Worm (Caenorhabditis elegans) whole organism, L3 larva: ENCODE results near the gene ZK185.5.

Experiments
- R02D3.7 ChIP-seq: fragments of 150-350 bp; optimal IDR thresholded peaks from 2 replicates; lab custom pipeline; 2014; ENCODE audit warnings: missing biosample characterization, missing genetic modification characterization
- aly-2 ChIP-seq: fragments of 150-350 bp; optimal IDR thresholded peaks from 2 replicates; lab custom pipeline; 2014; ENCODE audit warnings: missing biosample characterization, missing genetic modification characterization
- ama-1 ChIP-seq: fragments of 150-350 bp; optimal IDR thresholded peaks from 2 replicates; lab custom pipeline; 2018
- ceh-16 ChIP-seq: sonication (generic microtip); optimal IDR thresholded peaks from 2 replicates; lab custom pipeline; 2017; ENCODE audit warnings: missing biosample characterization, missing genetic modification characterization
- egl-5 ChIP-seq: fragments of 150-350 bp; optimal IDR thresholded peaks from 2 replicates; lab custom pipeline; 2017; ENCODE audit warnings: missing biosample characterization, missing genetic modification reagents, missing genetic modification characterization, inconsistent platforms
- elt-1 ChIP-seq: fragments of 150-350 bp; optimal IDR thresholded peaks from 2 replicates; lab custom pipeline; 2014; ENCODE audit warnings: missing biosample characterization, missing genetic modification characterization
- elt-2 ChIP-seq: sonication (generic microtip); optimal IDR thresholded peaks from 2 replicates; lab custom pipeline; 2016; ENCODE audit warnings: missing genetic modification reagents, mild to moderate bottlenecking, missing genetic modification characterization, missing compliant biosample characterization
- fkh-10 ChIP-seq: sonication (generic microtip); optimal IDR thresholded peaks from 2 replicates; lab custom pipeline; 2017; ENCODE audit warnings: missing biosample characterization, missing genetic modification reagents, missing genetic modification characterization
- fkh-2 ChIP-seq: fragments of 150-350 bp; optimal IDR thresholded peaks from 2 replicates; lab custom pipeline; 2014; ENCODE audit warnings: missing biosample characterization, missing genetic modification reagents, missing genetic modification characterization
- lin-15B ChIP-seq: fragments of 150-350 bp; optimal IDR thresholded peaks from 2 replicates; lab custom pipeline; 2014; ENCODE audit warnings: missing biosample characterization, missing genetic modification characterization
- lin-39 ChIP-seq: fragments of 150-350 bp; optimal IDR thresholded peaks from 2 replicates; lab custom pipeline; 2018; ENCODE audit warnings: missing biosample characterization, missing genetic modification reagents, missing genetic modification characterization
- mdl-1 ChIP-seq: fragments of 150-350 bp; optimal IDR thresholded peaks from 2 replicates; lab custom pipeline; 2014; ENCODE audit warnings: missing biosample characterization, missing genetic modification characterization
- mml-1 ChIP-seq: fragments of 150-350 bp; sonication (generic microtip); optimal IDR thresholded peaks from 3 replicates; lab custom pipeline; 2014; ENCODE audit warnings: missing biosample characterization, missing genetic modification characterization
- nfya-1 ChIP-seq: sonication (generic microtip); optimal IDR thresholded peaks from 2 replicates; lab custom pipeline; 2017; ENCODE audit warnings: missing genetic modification characterization, mild to moderate bottlenecking, missing compliant biosample characterization, antibody characterized with exemption, moderate library complexity; ENCODE audit not compliant: insufficient read depth
- nhr-11 ChIP-seq: fragments of 150-350 bp; optimal IDR thresholded peaks from 2 replicates; lab custom pipeline; 2014; ENCODE audit warnings: missing biosample characterization, missing genetic modification characterization
- nhr-12 ChIP-seq: fragments of 150-350 bp; optimal IDR thresholded peaks from 2 replicates; lab custom pipeline; 2014; ENCODE audit warnings: missing biosample characterization, missing genetic modification characterization
- nhr-23 ChIP-seq: fragments of 150-350 bp; optimal IDR thresholded peaks from 2 replicates; lab custom pipeline; 2014; ENCODE audit warnings: missing biosample characterization, missing genetic modification reagents, missing genetic modification characterization
- nhr-237 ChIP-seq: fragments of 150-350 bp; optimal IDR thresholded peaks from 2 replicates; lab custom pipeline; 2014; ENCODE audit warnings: missing biosample characterization, missing genetic modification characterization
- nhr-25 ChIP-seq: sonication (generic microtip); optimal IDR thresholded peaks from 2 replicates; lab custom pipeline; 2017; ENCODE audit warnings: missing biosample characterization, missing genetic modification characterization
- nhr-43 ChIP-seq: sonication (generic microtip); optimal IDR thresholded peaks from 2 replicates; lab custom pipeline; 2016; ENCODE audit warnings: mild to moderate bottlenecking, missing genetic modification characterization, missing compliant biosample characterization; ENCODE audit not compliant: poor library complexity, severe bottlenecking
- nhr-76 ChIP-seq: fragments of 150-350 bp; sonication (generic microtip); optimal IDR thresholded peaks from 5 replicates; lab custom pipeline; 2014; ENCODE audit warnings: missing biosample characterization, missing genetic modification characterization
- nhr-77 ChIP-seq: fragments of 150-350 bp; optimal IDR thresholded peaks from 2 replicates; lab custom pipeline; 2014; ENCODE audit warnings: missing biosample characterization, missing genetic modification characterization
- pha-4 ChIP-seq: fragments of 150-350 bp; optimal IDR thresholded peaks from 2 replicates; lab custom pipeline; 2014; ENCODE audit warnings: missing biosample characterization, missing genetic modification reagents, missing genetic modification characterization
- pqm-1 ChIP-seq: fragments of 150-350 bp; optimal IDR thresholded peaks from 2 replicates; lab custom pipeline; 2017; ENCODE audit warnings: missing biosample characterization, missing genetic modification characterization, inconsistent platforms
- sea-2 ChIP-seq: fragments of 150-350 bp; sonication (generic microtip); optimal IDR thresholded peaks from 4 replicates; lab custom pipeline; 2014; ENCODE audit warnings: missing biosample characterization, missing genetic modification reagents, missing genetic modification characterization
- skn-1 ChIP-seq: fragments of 150-350 bp; optimal IDR thresholded peaks from 2 replicates; lab custom pipeline; 2014; ENCODE audit warnings: missing biosample characterization, missing genetic modification characterization
- snpc-4 ChIP-seq: fragments of 150-350 bp; optimal IDR thresholded peaks from 2 replicates; lab custom pipeline; 2014; ENCODE audit warnings: missing biosample characterization, missing genetic modification characterization
- unc-39 ChIP-seq: sonication (generic microtip); optimal IDR thresholded peaks from 4 replicates; lab custom pipeline; 2017; ENCODE audit warnings: missing biosample characterization, missing genetic modification characterization
- unc-62 ChIP-seq: fragments of 150-350 bp; sonication (generic microtip); optimal IDR thresholded peaks from 4 replicates; lab custom pipeline; 2014; ENCODE audit warnings: missing biosample characterization, missing genetic modification reagents, missing genetic modification characterization
- ztf-11 ChIP-seq: fragments of 150-350 bp; optimal IDR thresholded peaks from 2 replicates; lab custom pipeline; 2014; ENCODE audit warnings: missing biosample characterization, missing genetic modification characterization
- ztf-4 ChIP-seq: fragments of 150-350 bp; optimal IDR thresholded peaks from 2 replicates; lab custom pipeline; 2014; ENCODE audit warnings: missing biosample characterization, missing genetic modification characterization

Gene ZK185.5

DNA sequence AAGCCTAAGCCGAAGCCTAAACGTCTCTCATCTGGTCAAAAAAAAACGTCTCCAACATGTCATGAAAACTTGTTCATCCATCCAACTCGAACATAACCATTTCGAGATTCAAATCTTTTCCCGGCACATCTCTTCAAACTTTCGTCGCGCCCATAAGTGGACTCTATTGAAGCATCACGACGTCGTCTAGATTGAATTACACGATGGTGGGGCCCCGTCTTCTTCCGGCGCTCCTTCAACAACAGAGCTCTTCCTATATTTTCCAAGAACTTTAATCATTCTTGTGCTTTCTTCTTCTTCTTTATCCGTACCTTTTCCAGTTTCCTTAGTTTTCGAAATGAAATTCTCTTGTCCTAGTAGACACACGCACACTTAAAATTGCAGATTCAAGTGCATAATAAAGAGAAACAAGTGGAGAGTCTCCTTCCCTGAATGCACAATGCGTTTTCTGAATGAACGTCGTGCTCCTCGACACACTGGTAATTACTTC is 22.7 kb upstream of the ZK185.5 start, which contains the start of gene F28E10.1:
TSS of gene F28E10.1 (plus strand) at position 440 of the 490 bp plus-strand sequence.
- TF ChIP-seq fkh-10 (GFP tag; lab: Kevin White, UChicago) (peak; percentile 73), ztf-11 (tag; lab: Kevin White, UChicago) (no peak), lin-39 (tag; lab: Kevin White, UChicago) (peak; percentile 1), nhr-25 (tag; lab: Kevin White, UChicago) (no peak), ama-1 (lab: Kevin White, UChicago) (no peak)

DNA sequence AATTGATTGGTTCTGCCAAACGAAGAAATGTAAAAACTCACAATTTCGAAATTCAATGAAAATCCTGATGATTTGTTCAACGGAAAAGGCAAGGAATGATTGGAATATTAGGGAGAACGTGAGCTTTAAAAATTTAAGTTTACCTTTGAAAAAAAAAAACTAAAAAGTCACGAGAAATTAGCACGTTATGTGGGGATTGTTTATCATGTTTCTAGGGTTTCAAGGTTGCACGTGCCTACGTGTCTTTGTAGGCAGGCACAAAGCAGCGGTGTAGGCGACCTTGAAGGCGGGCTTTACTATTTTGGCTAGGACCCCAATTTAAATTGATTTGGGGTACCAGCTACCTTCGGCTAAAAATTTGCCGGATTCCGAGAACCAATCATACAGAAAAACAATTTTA is 21.6 kb upstream of the ZK185.5 start, which contains the start of gene F28E10.4:
TSS of gene F28E10.4 (minus strand) at position 101 of the 400 bp plus-strand sequence.
- TF ChIP-seq skn-1 (tag; lab: Kevin White, UChicago) (no peak), unc-39 (tag; lab: Kevin White, UChicago) (no peak), nhr-237 (tag; lab: Kevin White, UChicago) (no peak), nhr-76 (no peak), ama-1 (lab: Kevin White, UChicago) (no peak), mdl-1 (tag; lab: Kevin White, UChicago) (no peak), elt-1 (tag; lab: Kevin White, UChicago) (no peak), egl-5 (tag; lab: Kevin White, UChicago) (no peak), fkh-2 (tag; lab: Kevin White, UChicago) (no peak)

DNA sequence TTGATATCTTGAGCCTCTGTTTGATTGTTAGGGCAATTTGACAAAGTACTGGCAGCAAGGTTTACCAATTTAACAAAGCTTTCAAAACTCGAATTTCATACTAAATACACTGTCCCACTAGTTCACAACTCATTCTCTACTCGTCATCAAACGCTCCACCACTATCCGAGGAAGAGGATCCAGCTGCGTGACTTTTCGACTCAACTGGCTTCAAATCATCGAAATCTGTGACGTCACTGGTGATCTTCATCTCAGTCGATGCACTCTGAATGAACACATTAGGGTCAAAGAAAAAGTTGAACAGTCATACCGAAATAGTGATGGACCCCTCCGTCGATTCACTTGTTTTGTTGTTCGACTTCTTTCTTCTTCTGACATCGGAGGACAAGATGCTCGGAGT is 20.2 kb upstream of the ZK185.5 start:
- TF ChIP-seq lin-15B (tag; lab: Kevin White, UChicago) (no peak), pqm-1 (tag; lab: Kevin White, UChicago) (no peak), aly-2 (no peak), fkh-2 (tag; lab: Kevin White, UChicago) (no peak), unc-62 (GFP tag; lab: Kevin White, UChicago) (no peak), nfya-1 (tag; lab: Kevin White, UChicago) (no peak), nhr-12 (tag; lab: Kevin White, UChicago) (no peak), nhr-23 (no peak), unc-39 (tag; lab: Kevin White, UChicago) (no peak), snpc-4 (tag; lab: Kevin White, UChicago) (no peak), ztf-4 (no peak)

DNA sequence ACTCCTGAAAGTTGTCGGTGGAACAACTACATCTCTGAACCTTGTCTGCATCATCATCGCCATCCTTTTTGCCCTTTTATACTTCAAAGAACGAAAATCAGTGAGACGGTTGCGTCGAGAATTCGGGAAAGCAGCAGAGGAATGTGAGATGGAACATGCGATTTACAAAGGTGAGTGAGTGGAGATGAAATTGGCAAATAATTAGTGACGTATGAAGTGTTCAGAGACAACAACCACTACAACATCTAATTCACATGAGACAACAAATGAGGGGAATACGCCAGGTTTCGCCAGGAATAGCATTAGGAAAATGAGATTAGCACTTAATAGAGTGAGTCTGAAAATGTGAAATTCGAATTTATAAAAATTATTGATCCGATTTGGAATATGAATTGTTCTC is 18.8 kb upstream of the ZK185.5 start:
- TF ChIP-seq nhr-43 (tag; lab: Kevin White, UChicago) (no peak), ceh-16 (no peak), fkh-2 (tag; lab: Kevin White, UChicago) (no peak), elt-1 (tag; lab: Kevin White, UChicago) (no peak), R02D3.7 (tag; lab: Kevin White, UChicago) (no peak), mml-1 (tag; lab: Kevin White, UChicago) (no peak)

DNA sequence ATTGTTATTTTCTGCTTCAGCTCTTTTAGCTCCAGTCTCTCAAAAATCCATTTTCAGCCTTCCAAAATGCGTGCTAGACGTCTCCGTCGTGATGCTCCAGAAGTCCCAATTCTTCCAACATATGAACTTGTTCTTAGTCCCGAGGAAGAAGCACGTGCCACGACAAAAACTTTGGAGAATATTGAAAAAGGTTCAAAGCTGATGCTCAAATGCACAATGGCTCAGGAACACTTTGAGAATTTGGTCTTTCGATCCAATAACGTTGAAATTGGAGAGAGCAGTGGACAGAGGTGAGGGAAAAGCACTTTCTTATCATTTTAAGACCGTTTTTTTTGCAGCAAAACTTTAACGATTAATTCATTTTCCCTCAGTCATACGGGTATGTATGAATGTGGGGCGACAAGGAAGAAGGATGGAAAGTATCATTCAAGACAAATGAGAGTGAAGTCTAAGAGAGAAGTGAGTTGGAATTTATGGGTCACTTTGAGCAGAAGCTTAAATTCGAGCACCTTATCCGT is 16.9 kb upstream of the ZK185.5 start, which contains the start of gene igeg-1:
TSS of gene igeg-1 (plus strand) at position 51 of the 518 bp plus-strand sequence.
- TF ChIP-seq sea-2 (GFP tag; lab: Kevin White, UChicago): no peak
- TF ChIP-seq elt-2: peak; percentile 34

- TF ChIP-seq mml-1 (tag; lab: Kevin White, UChicago): no peak
- peak; percentile 18 for TF ChIP-seq pha-4 (tag; lab: Kevin White, UChicago)
- no peak for TF ChIP-seq nhr-11 (tag; lab: Kevin White, UChicago)
- TF ChIP-seq nhr-77 (tag; lab: Kevin White, UChicago): no peak
- peak; percentile 35 for TF ChIP-seq elt-2
- TF ChIP-seq pqm-1 (tag; lab: Kevin White, UChicago): peak; percentile 34
- TF ChIP-seq, all 47 proteins: peak for 3
Measured at ce11 chrIV:4559160-4559559, 13.4 kb upstream of the ZK185.5 start.
